Worm (Caenorhabditis elegans) whole organism, young adult: ENCODE results near the gene Y54F10AM.11.

Experiments
- F10E7.11 ChIP-seq: sonication (generic microtip); optimal IDR thresholded peaks from 2 replicates; lab custom pipeline; 2017; ENCODE audit warnings: mild to moderate bottlenecking, missing genetic modification characterization, moderate library complexity, missing compliant biosample characterization
- F22D6.2 ChIP-seq: sonication (generic microtip); optimal IDR thresholded peaks from 2 replicates; lab custom pipeline; 2016; ENCODE audit warnings: mild to moderate bottlenecking, missing genetic modification characterization, missing compliant biosample characterization
- K12H6.12 ChIP-seq: fragments of 200-800 bp; sonication (Bioruptor generic); optimal IDR thresholded peaks from 2 replicates; lab custom pipeline; 2018; ENCODE audit warnings: mild to moderate bottlenecking, missing genetic modification characterization, missing compliant biosample characterization
- T07F8.4 ChIP-seq: sonication (generic microtip); optimal IDR thresholded peaks from 2 replicates; lab custom pipeline; 2016; ENCODE audit warnings: mild to moderate bottlenecking, missing genetic modification characterization, moderate library complexity, missing compliant biosample characterization
- T26A5.8 ChIP-seq: sonication (generic microtip); optimal IDR thresholded peaks from 2 replicates; lab custom pipeline; 2016; ENCODE audit warnings: missing genetic modification characterization, missing compliant biosample characterization
- Y53F4B.3 ChIP-seq: fragments of 200-800 bp; sonication (Bioruptor generic); IDR thresholded peaks from 2 replicates; pipeline ENCODE4 v1.3.6; 2022; ENCODE audit warnings: missing genetic modification reagents, missing genetic modification characterization, missing compliant biosample characterization
- Y53G8AR.9 ChIP-seq: fragments of 200-800 bp; sonication (Bioruptor generic); conservative IDR thresholded peaks from 2 replicates; pipeline ENCODE4 v1.3.6; 2022; ENCODE audit warnings: missing genetic modification reagents, missing genetic modification characterization, missing compliant biosample characterization
- Y56A3A.18 ChIP-seq: fragments of 200-800 bp; sonication (Bioruptor generic); IDR thresholded peaks from 2 replicates; pipeline ENCODE4 v1.3.6; 2022; ENCODE audit warnings: missing genetic modification reagents, missing genetic modification characterization, missing compliant biosample characterization
- Y67H2A.10 ChIP-seq: fragments of 200-800 bp; sonication (Bioruptor generic); conservative IDR thresholded peaks from 2 replicates; pipeline ENCODE4 v1.3.6; 2022; ENCODE audit warnings: missing genetic modification reagents, missing genetic modification characterization, missing compliant biosample characterization
- ZK185.1 ChIP-seq: sonication (generic microtip); optimal IDR thresholded peaks from 2 replicates; lab custom pipeline; 2016; ENCODE audit warnings: mild to moderate bottlenecking, missing genetic modification characterization, missing compliant biosample characterization; ENCODE audit not compliant: poor library complexity, severe bottlenecking
- akir-1 ChIP-seq: fragments of 200-800 bp; sonication (Bioruptor generic); optimal IDR thresholded peaks from 2 replicates; lab custom pipeline; 2018; ENCODE audit warnings: mild to moderate bottlenecking, missing genetic modification characterization, moderate library complexity, missing compliant biosample characterization
- aptf-3 ChIP-seq: fragments of 200-800 bp; sonication (Bioruptor generic); IDR thresholded peaks from 2 replicates; pipeline ENCODE4 v1.3.6; 2022; ENCODE audit warnings: missing genetic modification characterization, missing compliant biosample characterization
- atf-7 ChIP-seq: sonication (generic microtip); optimal IDR thresholded peaks from 2 replicates; lab custom pipeline; 2017; ENCODE audit warnings: mild to moderate bottlenecking, missing genetic modification characterization, missing compliant biosample characterization
- attf-5 ChIP-seq: fragments of 200-800 bp; sonication (Bioruptor generic); optimal IDR thresholded peaks from 2 replicates; lab custom pipeline; 2018; ENCODE audit warnings: mild to moderate bottlenecking, missing genetic modification characterization, missing compliant biosample characterization
- attf-6 ChIP-seq: fragments of 200-800 bp; sonication (Bioruptor generic); IDR thresholded peaks from 2 replicates; pipeline ENCODE4 v1.3.6; 2022; ENCODE audit warnings: missing genetic modification reagents, missing genetic modification characterization, missing compliant biosample characterization
- cebp-1 ChIP-seq, 2 experiments: fragments of 200-800 bp in 1 of 2; sonication (Bioruptor generic) in 1 of 2; sonication (generic microtip) in 1 of 2; IDR thresholded peaks in 1 of 2; optimal IDR thresholded peaks in 1 of 2; 2 replicates each; pipeline versions ENCODE4 v1.3.6 to Lab custom; 2017 to 2022; ENCODE audit warnings: missing compliant biosample characterization in 2 of 2, missing genetic modification characterization in 2 of 2, mild to moderate bottlenecking in 1 of 2, missing genetic modification reagents in 1 of 2, moderate library complexity in 1 of 2
- ceh-100 ChIP-seq: fragments of 200-800 bp; sonication (Bioruptor generic); IDR thresholded peaks from 2 replicates; pipeline ENCODE4 v1.3.6; 2022; ENCODE audit warnings: missing genetic modification reagents, missing genetic modification characterization, missing compliant biosample characterization
- die-1 ChIP-seq: sonication (generic microtip); optimal IDR thresholded peaks from 2 replicates; lab custom pipeline; 2016; ENCODE audit warnings: missing genotype, mild to moderate bottlenecking, missing genetic modification characterization, missing compliant biosample characterization
- dox-1 ChIP-seq: fragments of 200-800 bp; sonication (Bioruptor generic); IDR thresholded peaks from 2 replicates; pipeline ENCODE4 v1.3.6; 2022; ENCODE audit warnings: missing genetic modification reagents, missing genetic modification characterization, missing compliant biosample characterization
- dpl-1 ChIP-seq: fragments of 150-350 bp; optimal IDR thresholded peaks from 2 replicates; lab custom pipeline; 2014; ENCODE audit warnings: missing biosample characterization, missing genetic modification reagents, missing genetic modification characterization
- efl-1 ChIP-seq: fragments of 150-350 bp; optimal IDR thresholded peaks from 2 replicates; lab custom pipeline; 2014; ENCODE audit warnings: missing biosample characterization, missing genetic modification reagents, missing genetic modification characterization
- fkh-3 ChIP-seq: sonication (generic microtip); optimal IDR thresholded peaks from 2 replicates; lab custom pipeline; 2016; ENCODE audit warnings: mild to moderate bottlenecking, missing genetic modification characterization, missing compliant biosample characterization
- hsf-1 ChIP-seq: fragments of 200-800 bp; sonication (Bioruptor generic); IDR thresholded peaks from 2 replicates; pipeline ENCODE4 v1.3.6; 2022; ENCODE audit warnings: missing genetic modification reagents, missing genetic modification characterization, missing compliant biosample characterization
- lag-1 ChIP-seq: fragments of 200-800 bp; sonication (Bioruptor generic); IDR thresholded peaks from 2 replicates; pipeline ENCODE4 v1.3.6; 2022; ENCODE audit warnings: missing genetic modification reagents, missing genetic modification characterization, missing compliant biosample characterization
- let-607 ChIP-seq, 2 experiments: fragments of 200-800 bp in 1 of 2; sonication (Bioruptor generic) in 1 of 2; sonication (generic microtip) in 1 of 2; optimal IDR thresholded peaks; 2 replicates each; lab custom pipeline; 2016 to 2018; ENCODE audit warnings: mild to moderate bottlenecking in 2 of 2, missing compliant biosample characterization in 2 of 2, missing genetic modification characterization in 2 of 2, moderate library complexity in 2 of 2, missing genotype in 1 of 2
- lin-35 ChIP-seq, 3 experiments: fragments of 150-350 bp in 2 of 3; sonication (generic microtip) in 1 of 3; optimal IDR thresholded peaks; 2 replicates each; lab custom pipeline; 2014 to 2018; ENCODE audit warnings: missing biosample characterization in 3 of 3, missing genetic modification characterization in 3 of 3, missing genetic modification reagents in 3 of 3
- lin-40 ChIP-seq: sonication (generic microtip); optimal IDR thresholded peaks from 2 replicates; lab custom pipeline; 2016; ENCODE audit warnings: missing genetic modification characterization, mild to moderate bottlenecking, missing compliant biosample characterization, missing genotype, missing genetic modification reagents
- lir-1 ChIP-seq: fragments of 200-800 bp; sonication (Bioruptor generic); conservative IDR thresholded peaks from 2 replicates; pipeline ENCODE4 v1.3.6; 2022; ENCODE audit warnings: missing genetic modification reagents, missing genetic modification characterization, missing compliant biosample characterization
- madf-6 ChIP-seq: fragments of 200-800 bp; sonication (Bioruptor generic); IDR thresholded peaks from 2 replicates; pipeline ENCODE4 v1.3.6; 2022; ENCODE audit warnings: missing genetic modification reagents, missing genetic modification characterization, missing compliant biosample characterization
- mes-4 ChIP-seq: sonication (generic microtip); optimal IDR thresholded peaks from 2 replicates; lab custom pipeline; 2016; ENCODE audit warnings: missing genotype, missing genetic modification characterization, missing compliant biosample characterization
- nfyb-1 ChIP-seq: fragments of 200-800 bp; sonication (Bioruptor generic); IDR thresholded peaks from 2 replicates; pipeline ENCODE4 v1.3.6; 2022; ENCODE audit warnings: missing genetic modification reagents, missing genetic modification characterization, missing compliant biosample characterization
- nhr-80 ChIP-seq: sonication (generic microtip); optimal IDR thresholded peaks from 2 replicates; lab custom pipeline; 2016; ENCODE audit warnings: missing genetic modification characterization, missing compliant biosample characterization
- nhr-90 ChIP-seq: sonication (generic microtip); optimal IDR thresholded peaks from 2 replicates; lab custom pipeline; 2016; ENCODE audit warnings: missing genotype, mild to moderate bottlenecking, missing genetic modification characterization, missing compliant biosample characterization
- rcor-1 ChIP-seq: fragments of 200-800 bp; sonication (Bioruptor generic); IDR thresholded peaks from 2 replicates; pipeline ENCODE4 v1.3.6; 2022; ENCODE audit warnings: missing genetic modification reagents, missing genetic modification characterization, missing compliant biosample characterization
- sdz-38 ChIP-seq: sonication (generic microtip); optimal IDR thresholded peaks from 2 replicates; lab custom pipeline; 2016; ENCODE audit warnings: missing genotype, missing genetic modification characterization, missing compliant biosample characterization
- snpc-4 ChIP-seq, 5 experiments: fragments of 150-350 bp in 1 of 5; sonication (generic microtip) in 4 of 5; optimal IDR thresholded peaks; 2 replicates each; lab custom pipeline; 2014 to 2018; ENCODE audit warnings: missing genetic modification characterization in 5 of 5, missing biosample characterization in 3 of 5, antibody characterized with exemption in 2 of 5, mild to moderate bottlenecking in 2 of 5, missing compliant biosample characterization in 2 of 5, missing genotype in 2 of 5, moderate library complexity in 2 of 5, missing genetic modification reagents in 1 of 5
- tbp1 ChIP-seq: fragments of 200-800 bp; sonication (Bioruptor generic); optimal IDR thresholded peaks from 2 replicates; lab custom pipeline; 2018; ENCODE audit warnings: mild to moderate bottlenecking, missing genetic modification characterization, missing compliant biosample characterization
- unc-62 ChIP-seq: fragments of 150-350 bp; optimal IDR thresholded peaks from 2 replicates; lab custom pipeline; 2014; ENCODE audit warnings: missing biosample characterization, missing genetic modification reagents, missing genetic modification characterization
- zfh-2 ChIP-seq: fragments of 200-800 bp; sonication (Bioruptor generic); conservative IDR thresholded peaks from 2 replicates; pipeline ENCODE4 v1.3.6; 2022; ENCODE audit warnings: missing genetic modification reagents, missing genetic modification characterization, missing compliant biosample characterization
- zim-3 ChIP-seq: sonication (generic microtip); optimal IDR thresholded peaks from 2 replicates; lab custom pipeline; 2017; ENCODE audit warnings: mild to moderate bottlenecking, missing genetic modification characterization, moderate library complexity, missing compliant biosample characterization
- ztf-18 ChIP-seq: sonication (generic microtip); optimal IDR thresholded peaks from 2 replicates; lab custom pipeline; 2016; ENCODE audit warnings: missing genotype, mild to moderate bottlenecking, missing genetic modification characterization, missing compliant biosample characterization
- ztf-22 ChIP-seq: fragments of 200-800 bp; sonication (Bioruptor generic); optimal IDR thresholded peaks from 2 replicates; lab custom pipeline; 2018; ENCODE audit warnings: mild to moderate bottlenecking, missing genetic modification characterization, moderate library complexity, missing compliant biosample characterization
- ztf-25 ChIP-seq: fragments of 200-800 bp; sonication (Bioruptor generic); IDR thresholded peaks from 2 replicates; pipeline ENCODE4 v1.3.6; 2022; ENCODE audit warnings: missing genetic modification reagents, missing genetic modification characterization, missing compliant biosample characterization
- ztf-28 ChIP-seq: fragments of 200-800 bp; sonication (Bioruptor generic); IDR thresholded peaks from 2 replicates; pipeline ENCODE4 v1.3.6; 2022; ENCODE audit warnings: missing genetic modification reagents, missing genetic modification characterization, missing compliant biosample characterization
- ztf-3 ChIP-seq: fragments of 200-800 bp; sonication (Bioruptor generic); optimal IDR thresholded peaks from 2 replicates; lab custom pipeline; 2018; ENCODE audit warnings: mild to moderate bottlenecking, missing genetic modification characterization, missing compliant biosample characterization
- ztf-6 ChIP-seq: fragments of 200-800 bp; sonication (Bioruptor generic); IDR thresholded peaks from 2 replicates; pipeline ENCODE4 v1.3.6; 2022; ENCODE audit warnings: missing genetic modification reagents, missing genetic modification characterization, missing compliant biosample characterization

The Y54F10AM.11 gene

DNA sequence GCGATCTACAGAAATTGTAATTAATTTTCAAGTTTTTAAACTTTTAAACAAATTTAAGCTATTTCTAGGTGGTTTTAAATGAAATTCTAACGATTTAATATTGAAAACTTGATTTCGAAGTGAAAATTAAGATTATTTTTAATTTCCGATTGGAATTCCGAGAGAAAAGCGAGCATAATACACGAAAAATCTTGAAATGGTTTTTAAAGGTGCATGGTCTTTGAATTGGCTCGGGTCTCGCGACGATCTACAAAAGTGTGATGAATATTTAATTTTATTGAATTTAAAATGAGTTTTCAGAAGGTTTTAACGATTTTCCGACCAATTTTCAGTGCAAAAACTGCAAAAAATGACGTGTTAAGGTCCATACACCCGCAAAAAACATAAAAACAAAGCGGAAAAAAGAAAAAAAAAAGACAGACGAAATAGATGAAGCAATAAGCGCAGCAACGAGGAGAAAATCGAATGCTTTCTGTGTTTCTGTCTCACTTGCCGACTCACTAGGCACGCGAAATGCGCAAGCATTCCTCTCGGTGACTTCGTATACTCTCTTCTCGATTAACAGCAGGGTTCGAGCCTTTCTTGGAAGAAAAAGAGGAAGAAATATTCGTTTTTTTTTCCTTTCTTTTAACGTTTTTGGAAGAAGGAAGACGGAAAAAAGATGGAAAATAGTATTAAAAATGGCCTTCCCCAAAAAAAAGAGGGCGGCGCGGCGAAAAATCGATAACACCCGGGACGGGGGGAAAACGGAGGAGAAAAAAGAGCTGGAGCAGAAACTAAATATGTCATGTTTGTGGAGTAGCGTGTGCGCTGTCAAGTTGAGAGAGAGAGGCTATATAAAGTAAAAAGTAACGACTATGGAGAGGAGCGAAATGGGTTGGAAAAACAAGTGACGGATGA lies 12.8 kb upstream of the Y54F10AM.11 start:
- TF ChIP-seq unc-62 (GFP tag; lab: Kevin White, UChicago) = no peak
- TF ChIP-seq ztf-22 (GFP tag; lab: Kevin White, UChicago) = no peak
- peak; percentile 47 for TF ChIP-seq dox-1 (GFP tag; lab: Robert Waterston, UW)
- no peak for TF ChIP-seq tbp1 (GFP tag; lab: Kevin White, UChicago)
- TF ChIP-seq snpc-4 (GFP tag; optimal IDR thresholded peaks at IDR 0.05; lab: Kevin White, UChicago) = no peak
- TF ChIP-seq snpc-4 (tag; optimal IDR thresholded peaks at IDR 0.05; lab: Kevin White, UChicago) = peak in 1 of 4 experiments; percentile 11
- TF ChIP-seq ztf-28 (GFP tag; lab: Robert Waterston, UW) = no peak
- no peak for TF ChIP-seq T26A5.8 (tag; lab: Kevin White, UChicago)
- TF ChIP-seq nfyb-1 = peak; percentile 70; the same call in 1 of the 2 replicates
- TF ChIP-seq ztf-6 (GFP tag; lab: Robert Waterston, UW) = no peak
- TF ChIP-seq zim-3 = no peak
- peak; percentile 1 to 43 for TF ChIP-seq let-607 (tag; optimal IDR thresholded peaks at IDR 0.05; lab: Kevin White, UChicago)
- peak; percentile 70 for TF ChIP-seq zfh-2 (GFP tag; lab: Robert Waterston, UW)
- no peak for TF ChIP-seq nhr-90
- peak; percentile 26; the same call in 1 of the 2 replicates for TF ChIP-seq cebp-1 (GFP tag; IDR thresholded peaks at IDR 0.05; lab: Robert Waterston, UW)
- TF ChIP-seq cebp-1 (tag; optimal IDR thresholded peaks at IDR 0.05; lab: Kevin White, UChicago) = peak; percentile 65
- TF ChIP-seq T07F8.4 (tag; lab: Kevin White, UChicago) = no peak
- TF ChIP-seq madf-6 (GFP tag; lab: Robert Waterston, UW) = peak; percentile 79
- no peak for TF ChIP-seq attf-6
- peak; percentile 38 for TF ChIP-seq dpl-1
- no peak for TF ChIP-seq F22D6.2 (tag; lab: Kevin White, UChicago)
- TF ChIP-seq fkh-3 (tag; lab: Kevin White, UChicago) = no peak
- no peak for TF ChIP-seq Y56A3A.18 (GFP tag; lab: Robert Waterston, UW)
- no peak for TF ChIP-seq lag-1
- no peak for TF ChIP-seq ZK185.1 (tag; lab: Kevin White, UChicago)
- no peak for TF ChIP-seq aptf-3 (GFP tag; lab: Robert Waterston, UW)
- TF ChIP-seq ceh-100 (GFP tag; lab: Robert Waterston, UW) = no peak
- TF ChIP-seq Y53F4B.3 (GFP tag; lab: Robert Waterston, UW) = no peak
- TF ChIP-seq sdz-38 = no peak
- TF ChIP-seq rcor-1 (GFP tag; lab: Robert Waterston, UW) = no peak
- no peak for TF ChIP-seq lir-1 (GFP tag; lab: Robert Waterston, UW)
- no peak for TF ChIP-seq F10E7.11 (tag; lab: Kevin White, UChicago)
- TF ChIP-seq die-1 = no peak
- no peak for TF ChIP-seq akir-1 (GFP tag; lab: Kevin White, UChicago)
- TF ChIP-seq lin-35 (GFP tag; optimal IDR thresholded peaks at IDR 0.05; lab: Kevin White, UChicago) = peak in 1 of 3 experiments; percentile 40
- TF ChIP-seq Y67H2A.10 (GFP tag; lab: Robert Waterston, UW) = no peak
- TF ChIP-seq atf-7 (tag; lab: Kevin White, UChicago) = no peak
- TF ChIP-seq mes-4 = no peak
- no peak for TF ChIP-seq efl-1 (GFP tag; lab: Kevin White, UChicago)
- TF ChIP-seq ztf-18 (tag; lab: Kevin White, UChicago) = peak; percentile 89
- TF ChIP-seq lin-40 (tag; lab: Kevin White, UChicago) = peak; percentile 36
- no peak for TF ChIP-seq ztf-3 (GFP tag; lab: Kevin White, UChicago)
- TF ChIP-seq Y53G8AR.9 = no peak
- peak; percentile 90 for TF ChIP-seq attf-5 (GFP tag; lab: Kevin White, UChicago)
- TF ChIP-seq K12H6.12 (tag; lab: Kevin White, UChicago) = peak; percentile 74
- TF ChIP-seq hsf-1 (GFP tag; lab: Robert Waterston, UW) = no peak
- no peak for TF ChIP-seq ztf-25
- TF ChIP-seq nhr-80 (tag; lab: Kevin White, UChicago) = peak; percentile 67
